Fruit fly (Drosophila melanogaster): Measurements from ENCODE around the gene Jhbp11.

The Jhbp11 gene

dm6 chr3R:27092263-27092662, 8.8 kb upstream of the Jhbp11 start:
- no peak for TF ChIP-seq CG17801 (GFP tag; optimal IDR thresholded peaks at IDR 0.05; ENCODE audit: partially characterized antibody)

dm6 chr3R:27092843-27093242, 8.2 kb upstream of the Jhbp11 start, which contains the start of gene CG14258:
Gene CG14258 (plus strand): TSS chr3R:27093143.
- TF ChIP-seq CG17801 (GFP tag; optimal IDR thresholded peaks at IDR 0.05; ENCODE audit: partially characterized antibody) = no peak

- no peak for TF ChIP-seq CG17801 (GFP tag; optimal IDR thresholded peaks at IDR 0.05; ENCODE audit: partially characterized antibody)
Measured at dm6 chr3R:27094233-27094632, 6.8 kb upstream of the Jhbp11 start, which contains the start of gene CG14259. Gene CG14259 (plus strand): TSS chr3R:27094533.

- no peak for TF ChIP-seq CG17801 (GFP tag; optimal IDR thresholded peaks at IDR 0.05; ENCODE audit: partially characterized antibody)
Measured at dm6 chr3R:27098638-27099037, 2.4 kb upstream of the Jhbp11 start.

dm6 chr3R:27099579-27099978, 1.5 kb upstream of the Jhbp11 start, which contains the start of gene eater:
Gene eater (minus strand): TSS chr3R:27099679.
- TF ChIP-seq CG17801 (GFP tag; optimal IDR thresholded peaks at IDR 0.05; ENCODE audit: partially characterized antibody) = no peak

- TF ChIP-seq CG17801 (GFP tag; optimal IDR thresholded peaks at IDR 0.05; ENCODE audit: partially characterized antibody) = no peak
Measured at dm6 chr3R:27105439-27105838, 4.4 kb downstream of the Jhbp11 start.

- TF ChIP-seq CG17801 (GFP tag; optimal IDR thresholded peaks at IDR 0.05; ENCODE audit: partially characterized antibody) = no peak
Measured at dm6 chr3R:27106134-27106694, 5.2 kb downstream of the Jhbp11 start, which contains the start of gene CAH9. Gene CAH9 (minus strand): TSS chr3R:27106184.

dm6 chr3R:27108111-27108510, 7.1 kb downstream of the Jhbp11 start:
- TF ChIP-seq CG17801 (GFP tag; optimal IDR thresholded peaks at IDR 0.05; ENCODE audit: partially characterized antibody) = no peak

- TF ChIP-seq CG17801 (GFP tag; optimal IDR thresholded peaks at IDR 0.05; ENCODE audit: partially characterized antibody) = no peak
Measured at dm6 chr3R:27109458-27109857, 8.4 kb downstream of the Jhbp11 start.

- TF ChIP-seq CG17801 (GFP tag; optimal IDR thresholded peaks at IDR 0.05; ENCODE audit: partially characterized antibody) = peak; percentile 93
Measured at dm6 chr3R:27111784-27112602, 11.0 kb downstream of the Jhbp11 start, which contains the start of the genes gb and CG5815. Gene gb (minus strand): TSS chr3R:27112270. Gene CG5815 (plus strand): TSS chr3R:27112566.

- no peak for TF ChIP-seq CG17801 (GFP tag; optimal IDR thresholded peaks at IDR 0.05; ENCODE audit: partially characterized antibody)
Measured at dm6 chr3R:27116465-27117092, 15.5 kb downstream of the Jhbp11 start, which contains the start of the genes CG6066 and CG5880. Gene CG6066 (minus strand): TSS chr3R:27116707. Gene CG5880 (plus strand): TSS chr3R:27116745.

- no peak for TF ChIP-seq CG17801 (GFP tag; optimal IDR thresholded peaks at IDR 0.05; ENCODE audit: partially characterized antibody)
Measured at dm6 chr3R:27118346-27118745, 17.3 kb downstream of the Jhbp11 start, which contains the start of gene CG5882. Gene CG5882 (plus strand): TSS chr3R:27118646.

dm6 chr3R:27124588-27124987, 23.6 kb downstream of the Jhbp11 start, which contains the start of gene CG6059:
Gene CG6059 (minus strand): TSS chr3R:27124688.
- TF ChIP-seq CG17801 (GFP tag; optimal IDR thresholded peaks at IDR 0.05; ENCODE audit: partially characterized antibody) = no peak

dm6 chr3R:27128723-27129122, 27.7 kb downstream of the Jhbp11 start:
- no peak for TF ChIP-seq CG17801 (GFP tag; optimal IDR thresholded peaks at IDR 0.05; ENCODE audit: partially characterized antibody)

All from ovary, adult (tissue).